Worm (Caenorhabditis elegans) whole organism, L4 larva: ENCODE data around the gene ntp-1.

Source experiments
- F10B5.3 ChIP-seq: sonication (generic microtip); optimal IDR thresholded peaks from 2 replicates; lab custom pipeline; 2016; ENCODE audit warnings: mild to moderate bottlenecking, missing genetic modification characterization, missing compliant biosample characterization
- F37D6.2 ChIP-seq: sonication (generic microtip); optimal IDR thresholded peaks from 2 replicates; lab custom pipeline; 2016; ENCODE audit warnings: mild to moderate bottlenecking, missing genetic modification characterization, missing compliant biosample characterization
- F49E8.2 ChIP-seq: sonication (generic microtip); optimal IDR thresholded peaks from 2 replicates; lab custom pipeline; 2016; ENCODE audit warnings: missing compliant biosample characterization, mild to moderate bottlenecking, missing genetic modification characterization, borderline replicate concordance
- R02D3.7 ChIP-seq: fragments of 150-350 bp; sonication (generic microtip); optimal IDR thresholded peaks from 3 replicates; lab custom pipeline; 2014; ENCODE audit warnings: missing biosample characterization, missing genetic modification characterization
- T26A8.4 ChIP-seq: fragments of 200-800 bp; sonication (Bioruptor generic); IDR thresholded peaks from 2 replicates; pipeline ENCODE4 v1.3.6; 2022; ENCODE audit warnings: missing genetic modification characterization, missing compliant biosample characterization
- Y75B8A.6 ChIP-seq: fragments of 200-800 bp; sonication (Bioruptor generic); IDR thresholded peaks from 2 replicates; pipeline ENCODE4 v1.3.6; 2022; ENCODE audit warnings: missing genetic modification reagents, missing genetic modification characterization, missing compliant biosample characterization
- aha-1 ChIP-seq: fragments of 150-350 bp; peaks from one replicate; lab custom pipeline; 2014; ENCODE audit warnings: missing biosample characterization, missing genetic modification characterization
- aly-2 ChIP-seq: sonication (generic microtip); optimal IDR thresholded peaks from 2 replicates; lab custom pipeline; 2018; ENCODE audit warnings: missing biosample characterization, missing genetic modification characterization
- ama-1 ChIP-seq: fragments of 150-350 bp; optimal IDR thresholded peaks from 2 replicates; lab custom pipeline; 2014; ENCODE audit warnings: inconsistent platforms, mixed read lengths
- ceh-44 ChIP-seq: fragments of 200-800 bp; sonication (Bioruptor generic); IDR thresholded peaks from 2 replicates; pipeline ENCODE4 v1.3.6; 2022; ENCODE audit warnings: missing genetic modification reagents, missing genetic modification characterization, missing compliant biosample characterization
- ceh-62 ChIP-seq: sonication (generic microtip); optimal IDR thresholded peaks from 2 replicates; lab custom pipeline; 2017; ENCODE audit warnings: missing biosample characterization, missing genetic modification characterization
- ceh-82 ChIP-seq: sonication (generic microtip); optimal IDR thresholded peaks from 2 replicates; lab custom pipeline; 2017; ENCODE audit warnings: missing biosample characterization, missing genetic modification characterization
- ctbp-1 ChIP-seq: fragments of 200-800 bp; sonication (Bioruptor generic); IDR thresholded peaks from 2 replicates; pipeline ENCODE4 v1.3.6; 2022; ENCODE audit warnings: missing genetic modification reagents, missing genetic modification characterization, missing compliant biosample characterization
- daf-19 ChIP-seq: fragments of 200-800 bp; sonication (Bioruptor generic); conservative IDR thresholded peaks from 2 replicates; pipeline ENCODE4 v1.3.6; 2022; ENCODE audit warnings: missing genetic modification characterization, missing compliant biosample characterization
- dmd-6 ChIP-seq: fragments of 200-800 bp; sonication (Bioruptor generic); IDR thresholded peaks from 2 replicates; pipeline ENCODE4 v1.3.6; 2022; ENCODE audit warnings: missing genetic modification reagents, missing genetic modification characterization, missing compliant biosample characterization
- dpl-1 ChIP-seq: fragments of 150-350 bp; optimal IDR thresholded peaks from 2 replicates; lab custom pipeline; 2014; ENCODE audit warnings: missing biosample characterization, missing genetic modification reagents, missing genetic modification characterization
- dve-1 ChIP-seq: sonication (generic microtip); optimal IDR thresholded peaks from 2 replicates; lab custom pipeline; 2017; ENCODE audit warnings: antibody characterized with exemption, mild to moderate bottlenecking, missing genetic modification characterization, missing compliant biosample characterization; ENCODE audit not compliant: insufficient read depth
- gei-8 ChIP-seq: fragments of 200-800 bp; sonication (Bioruptor generic); optimal IDR thresholded peaks from 2 replicates; lab custom pipeline; 2018; ENCODE audit warnings: mild to moderate bottlenecking, missing genetic modification characterization, missing compliant biosample characterization
- hlh-30 ChIP-seq: sonication (generic microtip); optimal IDR thresholded peaks from 2 replicates; lab custom pipeline; 2017; ENCODE audit warnings: antibody characterized with exemption, mild to moderate bottlenecking, missing genetic modification characterization, missing compliant biosample characterization; ENCODE audit not compliant: insufficient read depth
- hmg-1.1 ChIP-seq: fragments of 200-800 bp; sonication (Bioruptor generic); IDR thresholded peaks from 2 replicates; pipeline ENCODE4 v1.3.6; 2022; ENCODE audit warnings: missing genetic modification reagents, missing genetic modification characterization, missing compliant biosample characterization
- lin-29 ChIP-seq: fragments of 200-800 bp; sonication (Bioruptor generic); IDR thresholded peaks from 2 replicates; pipeline ENCODE4 v1.3.6; 2022; ENCODE audit warnings: missing genetic modification reagents, missing genetic modification characterization, missing compliant biosample characterization
- lir-3 ChIP-seq: sonication (generic microtip); optimal IDR thresholded peaks from 2 replicates; lab custom pipeline; 2016; ENCODE audit warnings: mild to moderate bottlenecking, missing genetic modification characterization, missing compliant biosample characterization
- mdl-1 ChIP-seq, 2 experiments: fragments of 150-350 bp in 1 of 2; sonication (generic microtip) in 1 of 2; optimal IDR thresholded peaks; 2 replicates each; lab custom pipeline; 2014 to 2017; ENCODE audit warnings: missing biosample characterization in 2 of 2, missing genetic modification characterization in 2 of 2
- mep-1 ChIP-seq: fragments of 150-350 bp; sonication (generic microtip); optimal IDR thresholded peaks from 3 replicates; lab custom pipeline; 2014; ENCODE audit warnings: missing biosample characterization, missing genetic modification characterization
- mes-2 ChIP-seq: sonication (generic microtip); optimal IDR thresholded peaks from 2 replicates; lab custom pipeline; 2016; ENCODE audit warnings: missing genotype, mild to moderate bottlenecking, missing genetic modification characterization, missing compliant biosample characterization; ENCODE audit not compliant: poor library complexity, severe bottlenecking
- mxl-3 ChIP-seq: fragments of 200-800 bp; sonication (Bioruptor generic); optimal IDR thresholded peaks from 2 replicates; lab custom pipeline; 2018; ENCODE audit warnings: mild to moderate bottlenecking, missing genetic modification characterization, missing compliant biosample characterization
- nhr-111 ChIP-seq: fragments of 200-800 bp; sonication (Bioruptor generic); optimal IDR thresholded peaks from 2 replicates; lab custom pipeline; 2018; ENCODE audit warnings: mild to moderate bottlenecking, missing genetic modification characterization, missing compliant biosample characterization
- nhr-25 ChIP-seq: sonication (generic microtip); optimal IDR thresholded peaks from 2 replicates; lab custom pipeline; 2017; ENCODE audit warnings: missing genetic modification characterization, mild to moderate bottlenecking, missing compliant biosample characterization, antibody characterized with exemption, moderate library complexity, borderline replicate concordance; ENCODE audit not compliant: insufficient read depth
- nhr-42 ChIP-seq: fragments of 200-800 bp; sonication (Bioruptor generic); IDR thresholded peaks from 2 replicates; pipeline ENCODE4 v1.3.6; 2022; ENCODE audit warnings: missing genetic modification characterization, missing compliant biosample characterization
- nhr-77 ChIP-seq: fragments of 150-350 bp; optimal IDR thresholded peaks from 2 replicates; lab custom pipeline; 2014; ENCODE audit warnings: missing biosample characterization, missing genetic modification characterization
- pqm-1 ChIP-seq: sonication (generic microtip); optimal IDR thresholded peaks from 2 replicates; lab custom pipeline; 2017; ENCODE audit warnings: missing biosample characterization, missing genetic modification characterization
- rbr-2 ChIP-seq: sonication (generic microtip); optimal IDR thresholded peaks from 2 replicates; lab custom pipeline; 2016; ENCODE audit warnings: missing genotype, missing genetic modification characterization, missing compliant biosample characterization
- saeg-2 ChIP-seq: fragments of 200-800 bp; sonication (Bioruptor generic); IDR thresholded peaks from 2 replicates; pipeline ENCODE4 v1.3.6; 2022; ENCODE audit warnings: missing genetic modification reagents, missing genetic modification characterization, missing compliant biosample characterization
- sdz-12 ChIP-seq: fragments of 200-800 bp; sonication (Bioruptor generic); optimal IDR thresholded peaks from 2 replicates; lab custom pipeline; 2018; ENCODE audit warnings: mild to moderate bottlenecking, missing genetic modification characterization, missing compliant biosample characterization
- skn-1 ChIP-seq: fragments of 150-350 bp; optimal IDR thresholded peaks from 2 replicates; lab custom pipeline; 2014; ENCODE audit warnings: missing biosample characterization, missing genetic modification characterization
- spr-1 ChIP-seq: sonication (generic microtip); optimal IDR thresholded peaks from 2 replicates; lab custom pipeline; 2016; ENCODE audit warnings: mild to moderate bottlenecking, missing genetic modification characterization, missing compliant biosample characterization
- tag-97 ChIP-seq: fragments of 200-800 bp; sonication (Bioruptor generic); IDR thresholded peaks from 2 replicates; pipeline ENCODE4 v1.3.6; 2022; ENCODE audit warnings: missing genetic modification characterization, missing compliant biosample characterization
- unc-39 ChIP-seq: sonication (generic microtip); optimal IDR thresholded peaks from 2 replicates; lab custom pipeline; 2017; ENCODE audit warnings: missing biosample characterization, missing genetic modification characterization
- unc-62 ChIP-seq, 3 experiments: fragments of 150-350 bp in 1 of 3; sonication (generic microtip); optimal IDR thresholded peaks in 2 of 3; peaks in 1 of 3; 1 replicate in 1 of 3; 2 replicates in 2 of 3; lab custom pipeline; 2014 to 2017; ENCODE audit warnings: missing biosample characterization in 3 of 3, missing genetic modification characterization in 3 of 3, missing genetic modification reagents in 3 of 3, missing genotype in 1 of 3
- zfp-3 ChIP-seq: fragments of 200-800 bp; sonication (Bioruptor generic); conservative IDR thresholded peaks from 2 replicates; pipeline ENCODE4 v1.3.6; 2022; ENCODE audit warnings: missing genetic modification reagents, missing genetic modification characterization, missing compliant biosample characterization
- ztf-11 ChIP-seq: fragments of 150-350 bp; optimal IDR thresholded peaks from 2 replicates; lab custom pipeline; 2014; ENCODE audit warnings: missing biosample characterization, missing genetic modification characterization

ntp-1 gene

DNA sequence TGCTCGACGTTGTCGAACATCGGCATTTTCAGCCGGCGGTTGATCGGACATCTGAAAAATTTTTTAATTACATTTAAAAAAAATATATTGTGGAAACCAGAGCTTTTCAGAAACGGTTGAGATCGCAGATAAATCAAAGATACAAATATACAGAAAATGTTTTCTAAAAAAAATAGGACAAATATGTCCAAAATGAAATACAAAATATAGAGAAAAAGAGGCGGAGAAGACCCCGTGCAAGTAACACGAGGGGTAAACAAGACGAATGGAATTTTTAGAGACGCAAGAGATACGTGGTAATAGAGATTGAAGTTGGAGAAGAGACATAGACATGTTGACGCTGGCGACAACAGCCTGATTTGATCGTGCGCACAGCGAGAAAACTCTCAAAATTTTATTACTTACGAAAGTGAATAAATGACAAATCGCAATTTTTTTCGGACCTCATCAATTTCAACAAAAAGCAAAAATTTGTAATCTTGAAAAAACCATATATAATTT is 21.1 kb upstream of the ntp-1 start, which contains the start of gene cdgs-1 (continued):
- TF ChIP-seq saeg-2 (GFP tag; lab: Robert Waterston, UW) (no peak), sdz-12 (no peak), tag-97 (GFP tag; lab: Robert Waterston, UW) (no peak), skn-1 (tag; lab: Kevin White, UChicago) (no peak), hlh-30 (peak; percentile 96), pqm-1 (tag; lab: Kevin White, UChicago) (no peak), aly-2 (tag; lab: Kevin White, UChicago) (no peak), R02D3.7 (tag; lab: Kevin White, UChicago) (no peak), lir-3 (tag; lab: Kevin White, UChicago) (no peak), daf-19 (GFP tag; lab: Robert Waterston, UW) (no peak), nhr-25 (tag; lab: Kevin White, UChicago) (no peak), Y75B8A.6 (GFP tag; lab: Robert Waterston, UW) (no peak), rbr-2 (tag; lab: Kevin White, UChicago) (peak; percentile 42), nhr-77 (tag; lab: Kevin White, UChicago) (peak; percentile 38), dve-1 (tag; lab: Kevin White, UChicago) (peak; percentile 8), unc-62 (GFP tag; optimal IDR thresholded peaks at IDR 0.05 in 1 of 2; lab: Kevin White, UChicago) (no peak), unc-62 (tag; optimal IDR thresholded peaks at IDR 0.05; lab: Kevin White, UChicago) (no peak), dpl-1 (GFP tag; lab: Kevin White, UChicago) (peak; percentile 44), mdl-1 (tag; optimal IDR thresholded peaks at IDR 0.05; lab: Kevin White, UChicago) (peak; percentile 59 to 90), hmg-1.1 (GFP tag; lab: Robert Waterston, UW) (0 out of 2 replicates have a peak, but pooled peaks have one; percentile 40), ctbp-1 (GFP tag; lab: Robert Waterston, UW) (peak; percentile 23; the same call in 1 of the 2 replicates), mxl-3 (GFP tag; lab: Kevin White, UChicago) (peak; percentile 74), lin-29 (GFP tag; lab: Robert Waterston, UW) (no peak)

ce11 chrIV:7812709-7813108 is 18.1 kb upstream of the ntp-1 start, which contains the start of gene zgpa-1:
zgpa-1 (minus strand) TSS chrIV:7812809.
- TF ChIP-seq unc-39 (no peak), aha-1 (tag; lab: Kevin White, UChicago) (peak; percentile 88), ceh-62 (no peak), skn-1 (tag; lab: Kevin White, UChicago) (no peak), mes-2 (tag; lab: Kevin White, UChicago) (no peak), gei-8 (no peak), dmd-6 (GFP tag; lab: Robert Waterston, UW) (no peak), spr-1 (no peak), T26A8.4 (no peak), dve-1 (tag; lab: Kevin White, UChicago) (peak; percentile 2), nhr-111 (GFP tag; lab: Kevin White, UChicago) (no peak), zfp-3 (no peak), ceh-44 (GFP tag; lab: Robert Waterston, UW) (no peak), ama-1 (lab: Kevin White, UChicago) (no peak), F10B5.3 (no peak), nhr-42 (GFP tag; lab: Robert Waterston, UW) (no peak), F37D6.2 (tag; lab: Kevin White, UChicago) (no peak), unc-62 (GFP tag; optimal IDR thresholded peaks at IDR 0.05 in 1 of 2; lab: Kevin White, UChicago) (no peak), unc-62 (tag; optimal IDR thresholded peaks at IDR 0.05; lab: Kevin White, UChicago) (no peak)

ce11 chrIV:7808583-7808982 is 14.0 kb upstream of the ntp-1 start, which contains the start of gene C33H5.1:
C33H5.1 (plus strand) TSS chrIV:7808912.
- TF ChIP-seq ztf-11 (tag; lab: Kevin White, UChicago): no peak
- TF ChIP-seq F49E8.2 (tag; lab: Kevin White, UChicago): no peak
- no peak for TF ChIP-seq ceh-44 (GFP tag; lab: Robert Waterston, UW)
- TF ChIP-seq mep-1 (tag; lab: Kevin White, UChicago): no peak
- TF ChIP-seq ceh-82 (tag; lab: Kevin White, UChicago): no peak
- TF ChIP-seq mes-2 (tag; lab: Kevin White, UChicago): no peak
- peak; percentile 70 for TF ChIP-seq aha-1 (tag; lab: Kevin White, UChicago)
- TF ChIP-seq, all 104 proteins: peak for 1
